Fruit fly (Drosophila melanogaster) Kc167 (cell line): ENCODE measurements around the gene aspr.

Source experiments
- Sin3A ChIP-seq: fragments of >200 bp; optimal IDR thresholded peaks from 2 replicates; lab custom pipeline; 2018; ENCODE audit warnings: missing external identifiers
- h ChIP-seq: fragments of >200 bp; optimal IDR thresholded peaks from 3 replicates; lab custom pipeline; 2018; ENCODE audit warnings: missing external identifiers
- ttk ChIP-seq: sonication (Bioruptor generic); optimal IDR thresholded peaks from 2 replicates; lab custom pipeline; 2017; ENCODE audit warnings: missing external identifiers

DNA sequence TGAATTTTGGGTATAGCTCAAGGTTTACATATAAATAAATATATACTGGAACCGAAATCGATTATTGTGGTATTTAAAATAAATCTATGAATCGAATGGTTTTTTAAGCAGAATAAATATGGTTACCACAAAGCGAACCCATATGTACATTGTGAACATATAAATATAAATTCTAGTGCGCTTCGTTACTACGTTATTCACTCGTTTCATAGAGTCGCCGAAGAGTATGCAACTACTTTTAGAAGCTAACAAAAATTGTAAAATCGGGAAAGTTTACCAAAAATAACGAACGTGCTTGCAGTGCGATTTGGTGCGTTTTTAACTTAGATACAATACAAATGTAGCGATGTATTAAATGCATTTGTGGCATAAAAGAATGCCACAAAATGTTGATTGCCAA, 8.0 kb downstream of the aspr start:
- no peak for TF ChIP-seq h (lab: Kevin White, UChicago)
- TF ChIP-seq ttk (lab: Kevin White, UChicago) = no peak
- TF ChIP-seq Sin3A (lab: Kevin White, UChicago) = no peak
